Worm (Caenorhabditis elegans) whole organism, early embryonic: Measurements from ENCODE around the gene Y57G11C.48.

Experiments used
- B0310.2 ChIP-seq: sonication (generic microtip); optimal IDR thresholded peaks from 2 replicates; lab custom pipeline; 2016; ENCODE audit warnings: mild to moderate bottlenecking, missing genetic modification characterization, missing compliant biosample characterization
- F13C5.2 ChIP-seq: sonication (generic microtip); optimal IDR thresholded peaks from 2 replicates; lab custom pipeline; 2017; ENCODE audit warnings: mild to moderate bottlenecking, missing genetic modification characterization, inconsistent platforms, missing compliant biosample characterization
- aly-1 ChIP-seq: sonication (generic microtip); optimal IDR thresholded peaks from 2 replicates; lab custom pipeline; 2016; ENCODE audit warnings: missing genetic modification characterization, missing compliant biosample characterization
- ama-1 ChIP-seq: fragments of 150-350 bp; optimal IDR thresholded peaks from 2 replicates; lab custom pipeline; 2014
- ceh-13 ChIP-seq: fragments of 200-800 bp; sonication (Bioruptor generic); optimal IDR thresholded peaks from 2 replicates; lab custom pipeline; 2018; ENCODE audit warnings: mild to moderate bottlenecking, missing genetic modification characterization, missing compliant biosample characterization
- ceh-36 ChIP-seq: sonication (generic microtip); optimal IDR thresholded peaks from 2 replicates; lab custom pipeline; 2016; ENCODE audit warnings: missing genetic modification characterization, inconsistent platforms, missing compliant biosample characterization
- ets-7 ChIP-seq: sonication (generic microtip); optimal IDR thresholded peaks from 2 replicates; lab custom pipeline; 2016; ENCODE audit warnings: missing genotype, missing genetic modification characterization, missing compliant biosample characterization
- flt-1 ChIP-seq: fragments of 200-800 bp; sonication (Bioruptor generic); IDR thresholded peaks from 2 replicates; pipeline ENCODE4 v1.3.6; 2022; ENCODE audit warnings: missing genetic modification characterization, missing compliant biosample characterization
- hmbx-1 ChIP-seq: sonication (generic microtip); optimal IDR thresholded peaks from 2 replicates; lab custom pipeline; 2016; ENCODE audit warnings: mild to moderate bottlenecking, missing genetic modification characterization, missing compliant biosample characterization
- hmg-4 ChIP-seq: fragments of 200-800 bp; sonication (Bioruptor generic); optimal IDR thresholded peaks from 2 replicates; lab custom pipeline; 2018; ENCODE audit warnings: mild to moderate bottlenecking, missing genetic modification characterization, missing compliant biosample characterization
- sea-1 ChIP-seq: fragments of 200-800 bp; sonication (Bioruptor generic); conservative IDR thresholded peaks from 2 replicates; pipeline ENCODE4 v1.3.6; 2022; ENCODE audit warnings: missing genetic modification characterization, missing compliant biosample characterization
- tbx-11 ChIP-seq: fragments of 200-800 bp; sonication (Bioruptor generic); IDR thresholded peaks from 2 replicates; pipeline ENCODE4 v1.3.6; 2022; ENCODE audit warnings: missing genetic modification characterization, missing compliant biosample characterization
- tbx-37 ChIP-seq: fragments of 200-800 bp; sonication (Bioruptor generic); conservative IDR thresholded peaks from 2 replicates; pipeline ENCODE4 v1.3.6; 2022; ENCODE audit warnings: missing genetic modification reagents, missing genetic modification characterization, missing compliant biosample characterization
- tra-4 ChIP-seq: sonication (generic microtip); optimal IDR thresholded peaks from 2 replicates; lab custom pipeline; 2017; ENCODE audit warnings: missing genetic modification characterization, missing compliant biosample characterization

DNA sequence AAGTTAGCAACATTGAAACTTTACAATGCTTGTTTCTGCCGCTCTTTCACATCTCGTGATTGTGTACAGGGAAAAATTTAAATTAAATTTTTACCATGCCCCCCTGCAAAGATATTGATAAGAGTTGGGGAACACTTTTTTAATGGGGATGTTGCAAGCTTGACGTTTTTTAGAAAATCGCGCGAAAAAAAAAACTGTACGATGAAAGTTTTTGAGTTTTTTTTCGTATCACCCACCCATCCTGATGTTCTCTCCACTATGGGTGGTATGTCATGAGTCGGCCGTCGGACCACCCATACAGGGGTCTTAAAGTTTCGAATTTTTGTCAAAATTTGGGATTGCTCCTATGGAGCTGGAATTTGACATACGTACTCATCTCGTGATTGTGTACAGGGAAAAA lies 4.9 kb upstream of the Y57G11C.48 start:
- TF ChIP-seq hmg-4 (GFP tag; lab: Kevin White, UChicago), result no peak
- no peak for TF ChIP-seq ama-1 (lab: Kevin White, UChicago)
- no peak for TF ChIP-seq sea-1 (GFP tag; lab: Robert Waterston, UW)
- TF ChIP-seq flt-1 (GFP tag; lab: Robert Waterston, UW), result no peak
- TF ChIP-seq aly-1, result no peak
- no peak for TF ChIP-seq F13C5.2 (tag; lab: Kevin White, UChicago)
- TF ChIP-seq tbx-37 (GFP tag; lab: Robert Waterston, UW), result no peak
- no peak for TF ChIP-seq B0310.2 (tag; lab: Kevin White, UChicago)
- no peak for TF ChIP-seq ets-7
- no peak for TF ChIP-seq ceh-13 (GFP tag; lab: Kevin White, UChicago)
- no peak for TF ChIP-seq tbx-11
- no peak for TF ChIP-seq hmbx-1
- no peak for TF ChIP-seq ceh-36 (tag; lab: Kevin White, UChicago)
- TF ChIP-seq tra-4 (tag; lab: Kevin White, UChicago), result no peak
